Fruit fly (Drosophila melanogaster) whole organism, prepupa: Measurements from ENCODE around the gene CG18273.
A peak's percentile ranks its signal among the peaks of the same experiment; 100 is the strongest.

Experiments used
- CG10631 ChIP-seq: fragments of 200-800 bp; sonication (Bioruptor generic); optimal IDR thresholded peaks from 2 replicates; lab custom pipeline; 2016; ENCODE audit warnings: missing biosample characterization, missing genetic modification characterization
- CG10669 ChIP-seq: fragments of 200-800 bp; sonication (Bioruptor generic); optimal IDR thresholded peaks from 3 replicates; lab custom pipeline; 2018; ENCODE audit warnings: missing biosample characterization, mild to moderate bottlenecking, missing genetic modification characterization, moderate library complexity
- CG11294 ChIP-seq: fragments of 200-800 bp; sonication (Bioruptor generic); IDR thresholded peaks from 2 replicates; pipeline ENCODE4 v1.3.6; 2022; ENCODE audit warnings: missing biosample characterization, missing genetic modification characterization
- CG11762 ChIP-seq: fragments of 200-800 bp; sonication (Bioruptor generic); optimal IDR thresholded peaks from 3 replicates; lab custom pipeline; 2016; ENCODE audit warnings: missing biosample characterization, missing genetic modification characterization; ENCODE audit not compliant: insufficient read depth
- CG11902 ChIP-seq: fragments of 200-800 bp; sonication (Bioruptor generic); optimal IDR thresholded peaks from 3 replicates; lab custom pipeline; 2016; ENCODE audit warnings: missing biosample characterization, missing genetic modification characterization
- CG1621 ChIP-seq: fragments of 200-800 bp; sonication (Bioruptor generic); optimal IDR thresholded peaks from 3 replicates; lab custom pipeline; 2018; ENCODE audit warnings: missing biosample characterization, mild to moderate bottlenecking, missing genetic modification characterization
- CG3032 ChIP-seq: fragments of 200-800 bp; optimal IDR thresholded peaks from 2 replicates; lab custom pipeline; 2019; ENCODE audit warnings: missing biosample characterization, mild to moderate bottlenecking, missing genetic modification characterization, moderate library complexity
- CG31627 ChIP-seq: fragments of 200-800 bp; sonication (Bioruptor generic); optimal IDR thresholded peaks from 3 replicates; lab custom pipeline; 2016; ENCODE audit warnings: missing biosample characterization, missing genetic modification characterization
- CG32006 ChIP-seq: fragments of 200-800 bp; sonication (Bioruptor generic); optimal IDR thresholded peaks from 3 replicates; lab custom pipeline; 2017; ENCODE audit warnings: missing biosample characterization, mild to moderate bottlenecking, missing genetic modification characterization
- CG34406 ChIP-seq: fragments of 200-800 bp; sonication (Bioruptor generic); optimal IDR thresholded peaks from 3 replicates; lab custom pipeline; 2016; ENCODE audit warnings: missing biosample characterization, missing genetic modification characterization
- CG3919 ChIP-seq: fragments of 200-800 bp; sonication (Bioruptor generic); optimal IDR thresholded peaks from 3 replicates; lab custom pipeline; 2016; ENCODE audit warnings: missing biosample characterization, missing genetic modification characterization
- CG4318 ChIP-seq: fragments of 200-800 bp; sonication (Bioruptor generic); optimal IDR thresholded peaks from 3 replicates; lab custom pipeline; 2017; ENCODE audit warnings: missing biosample characterization, mild to moderate bottlenecking, missing genetic modification characterization
- CG6163 ChIP-seq: fragments of 200-800 bp; sonication (Bioruptor generic); IDR thresholded peaks from 3 replicates; pipeline ENCODE4 v1.3.6; 2022; ENCODE audit warnings: missing biosample characterization, missing genetic modification characterization
- CG6276 ChIP-seq: fragments of 200-800 bp; sonication (Bioruptor generic); optimal IDR thresholded peaks from 2 replicates; lab custom pipeline; 2017; ENCODE audit warnings: missing biosample characterization, mild to moderate bottlenecking, missing genetic modification characterization
- CG6792 ChIP-seq: fragments of 200-800 bp; sonication (Bioruptor generic); optimal IDR thresholded peaks from 3 replicates; lab custom pipeline; 2016; ENCODE audit warnings: missing biosample characterization, missing genetic modification characterization
- CG6808 ChIP-seq: fragments of 200-800 bp; sonication (Bioruptor generic); optimal IDR thresholded peaks from 3 replicates; lab custom pipeline; 2017; ENCODE audit warnings: missing biosample characterization, missing genetic modification characterization, mild to moderate bottlenecking, moderate library complexity, missing genetic modification reagents
- CG6854 ChIP-seq: fragments of 200-800 bp; sonication (Bioruptor generic); optimal IDR thresholded peaks from 2 replicates; lab custom pipeline; 2017; ENCODE audit warnings: missing biosample characterization, mild to moderate bottlenecking, missing genetic modification characterization
- CG7368 ChIP-seq: fragments of 200-800 bp; sonication (Bioruptor generic); optimal IDR thresholded peaks from 3 replicates; lab custom pipeline; 2016; ENCODE audit warnings: missing biosample characterization, missing genetic modification characterization
- CG8119 ChIP-seq: fragments of 200-800 bp; sonication (Bioruptor generic); IDR thresholded peaks from 3 replicates; pipeline ENCODE4 v1.3.6; 2022; ENCODE audit warnings: missing biosample characterization, missing genetic modification characterization
- CG8632 ChIP-seq: fragments of 200-800 bp; sonication (Bioruptor generic); optimal IDR thresholded peaks from 3 replicates; lab custom pipeline; 2016; ENCODE audit warnings: missing biosample characterization, missing genetic modification characterization
- CG9139 ChIP-seq: fragments of 200-800 bp; sonication (Bioruptor generic); optimal IDR thresholded peaks from 3 replicates; lab custom pipeline; 2017; ENCODE audit warnings: missing biosample characterization, mild to moderate bottlenecking, missing genetic modification characterization
- Eip75B ChIP-seq: fragments of 200-800 bp; sonication (Bioruptor generic); optimal IDR thresholded peaks from 3 replicates; lab custom pipeline; 2016; ENCODE audit warnings: missing biosample characterization, missing genetic modification characterization
- Eip93F ChIP-seq: fragments of 200-800 bp; sonication (Bioruptor generic); optimal IDR thresholded peaks from 2 replicates; lab custom pipeline; 2016; ENCODE audit warnings: missing biosample characterization, mild to moderate bottlenecking, missing genetic modification characterization
- Ets21C ChIP-seq: fragments of 200-800 bp; sonication (Bioruptor generic); optimal IDR thresholded peaks from 3 replicates; lab custom pipeline; 2016; ENCODE audit warnings: missing biosample characterization, missing genetic modification characterization
- Ets96B ChIP-seq: fragments of 200-800 bp; optimal IDR thresholded peaks from 2 replicates; lab custom pipeline; 2019; ENCODE audit warnings: missing biosample characterization, mild to moderate bottlenecking, missing genetic modification characterization, moderate library complexity
- Gug ChIP-seq: fragments of 200-800 bp; sonication (Bioruptor generic); IDR thresholded peaks from 2 replicates; pipeline ENCODE4 v1.3.6; 2022; ENCODE audit warnings: missing biosample characterization, missing genetic modification characterization
- Hr38 ChIP-seq: sonication (Bioruptor generic); optimal IDR thresholded peaks from 2 replicates; lab custom pipeline; 2016; ENCODE audit warnings: missing biosample characterization, missing genetic modification characterization
- Hr39 ChIP-seq: fragments of 200-800 bp; sonication (Bioruptor generic); optimal IDR thresholded peaks from 2 replicates; lab custom pipeline; 2016; ENCODE audit warnings: missing biosample characterization, missing genetic modification characterization
- Hr4 ChIP-seq: fragments of 200-800 bp; sonication (Bioruptor generic); optimal IDR thresholded peaks from 3 replicates; lab custom pipeline; 2016; ENCODE audit warnings: missing biosample characterization, missing genetic modification characterization
- Lpt ChIP-seq: fragments of 200-800 bp; sonication (Bioruptor generic); optimal IDR thresholded peaks from 3 replicates; lab custom pipeline; 2016; ENCODE audit warnings: missing biosample characterization, missing genetic modification characterization
- Met ChIP-seq: fragments of 200-800 bp; sonication (Bioruptor generic); optimal IDR thresholded peaks from 3 replicates; lab custom pipeline; 2016; ENCODE audit warnings: missing biosample characterization, missing genetic modification characterization
- OdsH ChIP-seq: fragments of 200-800 bp; sonication (Bioruptor generic); optimal IDR thresholded peaks from 3 replicates; lab custom pipeline; 2016; ENCODE audit warnings: missing biosample characterization, missing genetic modification characterization
- Sox102F ChIP-seq: fragments of 200-800 bp; sonication (Bioruptor generic); optimal IDR thresholded peaks from 2 replicates; lab custom pipeline; 2016; ENCODE audit warnings: missing biosample characterization, mild to moderate bottlenecking, missing genetic modification characterization
- Sox14 ChIP-seq: fragments of 200-800 bp; sonication (Bioruptor generic); optimal IDR thresholded peaks from 3 replicates; lab custom pipeline; 2016; ENCODE audit warnings: missing biosample characterization, missing genetic modification characterization
- Sox15 ChIP-seq: fragments of 200-800 bp; sonication (Bioruptor generic); optimal IDR thresholded peaks from 3 replicates; lab custom pipeline; 2016; ENCODE audit warnings: missing biosample characterization, missing genetic modification characterization
- achi ChIP-seq: fragments of 200-800 bp; sonication (Bioruptor generic); optimal IDR thresholded peaks from 3 replicates; lab custom pipeline; 2016; ENCODE audit warnings: missing biosample characterization, missing genetic modification characterization
- acj6 ChIP-seq: fragments of 200-800 bp; sonication (Bioruptor generic); optimal IDR thresholded peaks from 3 replicates; lab custom pipeline; 2016; ENCODE audit warnings: missing biosample characterization, missing genetic modification characterization
- cyc ChIP-seq: fragments of 200-800 bp; sonication (Bioruptor generic); optimal IDR thresholded peaks from 3 replicates; lab custom pipeline; 2016; ENCODE audit warnings: missing biosample characterization, missing genetic modification characterization
- dac ChIP-seq: fragments of 200-800 bp; sonication (Bioruptor generic); optimal IDR thresholded peaks from 2 replicates; lab custom pipeline; 2017; ENCODE audit warnings: missing biosample characterization, mild to moderate bottlenecking, missing genetic modification characterization
- dsx ChIP-seq: fragments of 200-800 bp; optimal IDR thresholded peaks from 3 replicates; lab custom pipeline; 2019; ENCODE audit warnings: missing biosample characterization, mild to moderate bottlenecking, missing genetic modification characterization, moderate library complexity; ENCODE audit not compliant: poor library complexity, severe bottlenecking
- esn ChIP-seq: fragments of 200-800 bp; sonication (Bioruptor generic); optimal IDR thresholded peaks from 2 replicates; lab custom pipeline; 2016; ENCODE audit warnings: missing biosample characterization, mild to moderate bottlenecking, missing genetic modification characterization, moderate library complexity
- fd59A ChIP-seq: fragments of 200-800 bp; sonication (Bioruptor generic); optimal IDR thresholded peaks from 2 replicates; lab custom pipeline; 2017; ENCODE audit warnings: missing biosample characterization, mild to moderate bottlenecking, missing genetic modification characterization, missing genetic modification reagents
- fd85E ChIP-seq: fragments of 200-800 bp; sonication (Bioruptor generic); optimal IDR thresholded peaks from 3 replicates; lab custom pipeline; 2016; ENCODE audit warnings: missing biosample characterization, missing genetic modification characterization
- fkh ChIP-seq: fragments of 200-800 bp; sonication (Bioruptor generic); optimal IDR thresholded peaks from 3 replicates; lab custom pipeline; 2017; ENCODE audit warnings: missing biosample characterization, mild to moderate bottlenecking, missing genetic modification characterization, moderate library complexity
- lz ChIP-seq: fragments of 200-800 bp; sonication (Bioruptor generic); optimal IDR thresholded peaks from 3 replicates; lab custom pipeline; 2016; ENCODE audit warnings: missing biosample characterization, missing genetic modification characterization
- net ChIP-seq: fragments of 200-800 bp; sonication (Bioruptor generic); optimal IDR thresholded peaks from 3 replicates; lab custom pipeline; 2016; ENCODE audit warnings: missing biosample characterization, missing genetic modification characterization
- pdm3 ChIP-seq: fragments of 200-800 bp; sonication (Bioruptor generic); optimal IDR thresholded peaks from 3 replicates; lab custom pipeline; 2016; ENCODE audit warnings: missing biosample characterization, missing genetic modification characterization
- salr ChIP-seq, 2 experiments: fragments of 200-800 bp; sonication (Bioruptor generic); optimal IDR thresholded peaks; 3 replicates each; lab custom pipeline; 2016 to 2018; ENCODE audit warnings: missing biosample characterization in 2 of 2, missing genetic modification characterization in 2 of 2, mild to moderate bottlenecking in 1 of 2
- spab ChIP-seq: fragments of 200-800 bp; sonication (Bioruptor generic); optimal IDR thresholded peaks from 2 replicates; lab custom pipeline; 2017; ENCODE audit warnings: missing biosample characterization, mild to moderate bottlenecking, missing genetic modification characterization, missing genetic modification reagents
- svp ChIP-seq: fragments of 200-800 bp; sonication (Bioruptor generic); peaks from one replicate; lab custom pipeline; 2016; ENCODE audit warnings: missing biosample characterization, missing genetic modification characterization
- topi ChIP-seq: fragments of 200-800 bp; sonication (Bioruptor generic); optimal IDR thresholded peaks from 3 replicates; lab custom pipeline; 2016; ENCODE audit warnings: missing biosample characterization, missing genetic modification characterization
- vri ChIP-seq: fragments of 200-800 bp; sonication (Bioruptor generic); optimal IDR thresholded peaks from 3 replicates; lab custom pipeline; 2016; ENCODE audit warnings: missing biosample characterization, mild to moderate bottlenecking, missing genetic modification characterization

CG18273 gene

DNA sequence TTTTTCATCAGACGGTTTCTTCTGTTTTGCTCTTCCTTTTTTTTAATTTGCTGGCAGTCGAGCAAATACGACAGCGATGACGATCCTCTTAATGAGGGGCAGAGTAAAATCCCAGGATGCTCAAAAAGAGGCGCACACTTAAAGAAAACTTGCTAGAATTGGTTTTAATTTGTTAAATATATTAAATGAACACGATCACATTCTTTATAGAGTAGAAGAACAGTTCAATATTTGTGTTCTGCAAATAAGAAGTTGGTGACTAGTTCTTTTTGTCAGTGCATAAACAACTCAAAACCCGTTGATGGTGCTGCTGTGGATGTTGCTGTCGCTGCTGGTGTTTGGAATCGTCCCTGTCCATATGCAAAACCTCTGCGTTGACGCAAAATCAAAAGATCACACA, 39.1 kb downstream of the CG18273 start:
- peak; percentile 82 for TF ChIP-seq Sox102F
- peak; percentile 39 to 40 for TF ChIP-seq salr (GFP tag; optimal IDR thresholded peaks at IDR 0.05; lab: Kevin White, UChicago)
- TF ChIP-seq fd59A (GFP tag; lab: Kevin White, UChicago) = peak; percentile 50
- TF ChIP-seq svp = peak; percentile 90
- peak; percentile 43 for TF ChIP-seq CG7368 (GFP tag; lab: Kevin White, UChicago)
- peak; percentile 78 for TF ChIP-seq lz (GFP tag; lab: Kevin White, UChicago)
- peak; percentile 86 for TF ChIP-seq CG6163
- peak; percentile 73 for TF ChIP-seq Sox14 (GFP tag; lab: Kevin White, UChicago)
- peak; percentile 78 for TF ChIP-seq CG3919 (GFP tag; lab: Kevin White, UChicago)
- peak; percentile 61 for TF ChIP-seq Ets21C (GFP tag; lab: Kevin White, UChicago)
- TF ChIP-seq acj6 (GFP tag; lab: Kevin White, UChicago) = peak; percentile 74
- TF ChIP-seq topi = peak; percentile 81
- TF ChIP-seq CG34406 (GFP tag; lab: Kevin White, UChicago) = peak; percentile 67
- no peak for TF ChIP-seq Gug (GFP tag; lab: Robert Waterston, UW)
- no peak for TF ChIP-seq dac
- TF ChIP-seq cyc (GFP tag; lab: Kevin White, UChicago) = peak; percentile 75
- peak; percentile 77 for TF ChIP-seq vri (GFP tag; lab: Kevin White, UChicago)
- TF ChIP-seq fd85E (GFP tag; lab: Kevin White, UChicago) = no peak
- TF ChIP-seq Sox15 = peak; percentile 24
- peak; percentile 36 for TF ChIP-seq Hr4 (GFP tag; lab: Kevin White, UChicago)
- TF ChIP-seq spab = peak; percentile 60
- peak; percentile 73 for TF ChIP-seq dsx (GFP tag; lab: Kevin White, UChicago)
- peak; percentile 44 for TF ChIP-seq CG1621 (tag; lab: Kevin White, UChicago)
- no peak for TF ChIP-seq CG11294
- TF ChIP-seq CG6792 = peak; percentile 68
- TF ChIP-seq Met (GFP tag; lab: Kevin White, UChicago) = peak; percentile 86
- TF ChIP-seq Ets96B = peak; percentile 70
- TF ChIP-seq Eip75B (GFP tag; lab: Kevin White, UChicago) = peak; percentile 70
- peak; percentile 34 for TF ChIP-seq CG11902
- TF ChIP-seq CG6854 = no peak
- TF ChIP-seq CG31627 (GFP tag; lab: Kevin White, UChicago) = peak; percentile 77
- peak; percentile 71 for TF ChIP-seq pdm3 (GFP tag; lab: Kevin White, UChicago)
- TF ChIP-seq achi (GFP tag; lab: Kevin White, UChicago) = peak; percentile 53
- TF ChIP-seq CG8632 (GFP tag; lab: Kevin White, UChicago) = peak; percentile 65
- TF ChIP-seq CG10669 (GFP tag; lab: Kevin White, UChicago) = peak; percentile 74
- peak; percentile 70 for TF ChIP-seq Hr39 (GFP tag; lab: Kevin White, UChicago)
- TF ChIP-seq Lpt (GFP tag; lab: Kevin White, UChicago) = no peak
- TF ChIP-seq CG4318 = no peak
- TF ChIP-seq CG6808 = peak; percentile 59
- TF ChIP-seq esn (GFP tag; lab: Kevin White, UChicago) = peak; percentile 83
- no peak for TF ChIP-seq fkh (GFP tag; lab: Kevin White, UChicago)
- TF ChIP-seq CG11762 (GFP tag; lab: Kevin White, UChicago) = peak; percentile 65
- TF ChIP-seq net (GFP tag; lab: Kevin White, UChicago) = peak; percentile 23
- peak; percentile 9 for TF ChIP-seq CG9139 (GFP tag; lab: Kevin White, UChicago)
- peak; percentile 65 for TF ChIP-seq OdsH (GFP tag; lab: Kevin White, UChicago)
- TF ChIP-seq CG6276 (GFP tag; lab: Kevin White, UChicago) = peak; percentile 9
- TF ChIP-seq CG32006 = peak; percentile 48
- no peak for TF ChIP-seq Hr38 (GFP tag; lab: Kevin White, UChicago)
- TF ChIP-seq CG8119 (GFP tag; lab: Robert Waterston, UW) = peak; percentile 63
- peak; percentile 26 for TF ChIP-seq Eip93F (GFP tag; lab: Kevin White, UChicago)
- peak; percentile 71 for TF ChIP-seq CG10631
- TF ChIP-seq CG3032 (tag; lab: Kevin White, UChicago) = peak; percentile 63
